5 fruit fly cellular contexts compared by ENCODE assay signal in genomic region chr3L:10837869-10838783, dm6.
TF ChIP-seq lines count a peak whose summit lies in the region.

No protein-coding gene starts in this region.

- peak; percentile 17 for TF ChIP-seq CTCF in whole organism, embryonic (GFP tag; optimal IDR thresholded peaks at IDR 0.05; lab: Kevin White, UChicago)

TF ChIP-seq in whole organism, adult, 20 proteins besides CTCF, POLR2A, EP300 and RAD21:
- TF ChIP-seq CG7045 (GFP tag; optimal IDR thresholded peaks at IDR 0.05; lab: Kevin White, UChicago) (no peak), cnc (optimal IDR thresholded peaks at IDR 0.05; lab: Kevin White, UChicago) (no peak), ovo (GFP tag; optimal IDR thresholded peaks at IDR 0.05; lab: Kevin White, UChicago) (no peak), kay (GFP tag; lab: Kevin White, UChicago; ENCODE audit: borderline replicate concordance) (peak; percentile 55)

TF ChIP-seq in whole organism, embryonic, 481 proteins besides CTCF, POLR2A, EP300 and RAD21 (continues in another document):
- 0 out of 2 replicates have a peak, but pooled peaks have one; percentile 36 for TF ChIP-seq peb (GFP tag; IDR thresholded peaks at IDR 0.05; lab: Robert Waterston, UW)
- no peak for TF ChIP-seq schlank (tag; optimal IDR thresholded peaks at IDR 0.05; lab: Kevin White, UChicago)
- TF ChIP-seq CG15073 (GFP tag; optimal IDR thresholded peaks at IDR 0.05; lab: Kevin White, UChicago) = no peak
- no peak for TF ChIP-seq kah (GFP tag; optimal IDR thresholded peaks at IDR 0.05; lab: Kevin White, UChicago)
- peak; percentile 67 for TF ChIP-seq Hmr (GFP tag; optimal IDR thresholded peaks at IDR 0.05; lab: Kevin White, UChicago)
- no peak for TF ChIP-seq ato (GFP tag; IDR thresholded peaks at IDR 0.05; lab: Robert Waterston, UW; ENCODE audit: partially characterized antibody)
- no peak for TF ChIP-seq Sin3A (optimal IDR thresholded peaks at IDR 0.05; lab: Kevin White, UChicago)
- peak; percentile 11 for TF ChIP-seq CG7928 (GFP tag; optimal IDR thresholded peaks at IDR 0.05; lab: Kevin White, UChicago)
- peak; percentile 22 for TF ChIP-seq CG2116 (GFP tag; optimal IDR thresholded peaks at IDR 0.05; lab: Kevin White, UChicago)
- TF ChIP-seq CG31224 (GFP tag; IDR thresholded peaks at IDR 0.05; lab: Robert Waterston, UW) = no peak; the same call in 1 of the 2 replicates
- TF ChIP-seq Ada2b (GFP tag; IDR thresholded peaks at IDR 0.05; lab: Robert Waterston, UW) = peak; percentile 63
- TF ChIP-seq Kr (GFP tag; optimal IDR thresholded peaks at IDR 0.05; lab: Kevin White, UChicago) = no peak
- TF ChIP-seq zen (tag; optimal IDR thresholded peaks at IDR 0.05; lab: Kevin White, UChicago) = no peak
- TF ChIP-seq Hr78 (GFP tag; optimal IDR thresholded peaks at IDR 0.05; lab: Kevin White, UChicago) = no peak
- TF ChIP-seq Dref (GFP tag; IDR thresholded peaks at IDR 0.05; lab: Robert Waterston, UW) = no peak
- TF ChIP-seq crc (GFP tag; optimal IDR thresholded peaks at IDR 0.05; lab: Kevin White, UChicago) = peak; percentile 31
- no peak for TF ChIP-seq TFAM (GFP tag; optimal IDR thresholded peaks at IDR 0.05; lab: Kevin White, UChicago)
- no peak for TF ChIP-seq CG6791 (GFP tag; IDR thresholded peaks at IDR 0.05; lab: Robert Waterston, UW; ENCODE audit: partially characterized antibody)
- TF ChIP-seq ase (GFP tag; IDR thresholded peaks at IDR 0.05; lab: Robert Waterston, UW) = peak; percentile 70; the same call in 2 of the 3 replicates
- TF ChIP-seq Bdp1 (GFP tag; optimal IDR thresholded peaks at IDR 0.05; lab: Kevin White, UChicago) = no peak
- TF ChIP-seq dati (GFP tag; IDR thresholded peaks at IDR 0.05; lab: Robert Waterston, UW) = peak; percentile 23; the same call in 1 of the 2 replicates

TF ChIP-seq in whole organism, prepupa, 60 proteins besides CTCF, POLR2A, EP300 and RAD21 (continues in another document):
- peak; percentile 69 for TF ChIP-seq CG7368 (GFP tag; optimal IDR thresholded peaks at IDR 0.05; lab: Kevin White, UChicago)
- peak; percentile 82 for TF ChIP-seq cyc (GFP tag; optimal IDR thresholded peaks at IDR 0.05; lab: Kevin White, UChicago)
- TF ChIP-seq CG6808 (GFP tag; optimal IDR thresholded peaks at IDR 0.05; lab: Kevin White, UChicago) = peak; percentile 45
- peak; percentile 64 for TF ChIP-seq Gug (GFP tag; IDR thresholded peaks at IDR 0.05; lab: Robert Waterston, UW)
- peak; percentile 75 for TF ChIP-seq CG8632 (GFP tag; optimal IDR thresholded peaks at IDR 0.05; lab: Kevin White, UChicago)
- TF ChIP-seq ss (GFP tag; optimal IDR thresholded peaks at IDR 0.05; lab: Kevin White, UChicago) = peak; percentile 34 to 51
- TF ChIP-seq Ets96B (tag; optimal IDR thresholded peaks at IDR 0.05; lab: Kevin White, UChicago) = peak; percentile 72
- TF ChIP-seq Sox14 (GFP tag; optimal IDR thresholded peaks at IDR 0.05; lab: Kevin White, UChicago) = peak; percentile 69
- TF ChIP-seq Hr38 (GFP tag; optimal IDR thresholded peaks at IDR 0.05; lab: Kevin White, UChicago) = no peak
- peak; percentile 58 for TF ChIP-seq Sox15 (GFP tag; optimal IDR thresholded peaks at IDR 0.05; lab: Kevin White, UChicago)
- peak; percentile 80 for TF ChIP-seq OdsH (GFP tag; optimal IDR thresholded peaks at IDR 0.05; lab: Kevin White, UChicago)
- TF ChIP-seq CG11762 (GFP tag; optimal IDR thresholded peaks at IDR 0.05; lab: Kevin White, UChicago; ENCODE audit: insufficient read depth) = peak; percentile 65
- TF ChIP-seq topi (GFP tag; optimal IDR thresholded peaks at IDR 0.05; lab: Kevin White, UChicago) = peak; percentile 84
- TF ChIP-seq dac (GFP tag; optimal IDR thresholded peaks at IDR 0.05; lab: Kevin White, UChicago) = no peak
- TF ChIP-seq Sox102F (GFP tag; optimal IDR thresholded peaks at IDR 0.05; lab: Kevin White, UChicago) = peak; percentile 67
- peak; percentile 74 for TF ChIP-seq CG8319 (GFP tag; optimal IDR thresholded peaks at IDR 0.05; lab: Kevin White, UChicago)
- peak; percentile 78 for TF ChIP-seq CG10631 (GFP tag; optimal IDR thresholded peaks at IDR 0.05; lab: Kevin White, UChicago)
- TF ChIP-seq Ets21C (GFP tag; optimal IDR thresholded peaks at IDR 0.05; lab: Kevin White, UChicago) = peak; percentile 57
- peak; percentile 59 for TF ChIP-seq CG15336 (GFP tag; IDR thresholded peaks at IDR 0.05; lab: Robert Waterston, UW)
- TF ChIP-seq CG9139 (GFP tag; optimal IDR thresholded peaks at IDR 0.05; lab: Kevin White, UChicago) = no peak
- TF ChIP-seq Blimp-1 (GFP tag; optimal IDR thresholded peaks at IDR 0.05; lab: Kevin White, UChicago) = peak; percentile 3
- TF ChIP-seq CG11294 (GFP tag; IDR thresholded peaks at IDR 0.05; lab: Robert Waterston, UW) = peak; percentile 53

TF ChIP-seq in whole organism, pupa, 21 proteins besides CTCF, POLR2A, EP300 and RAD21:
- TF ChIP-seq CG9948 (tag; optimal IDR thresholded peaks at IDR 0.05; lab: Kevin White, UChicago) (peak; percentile 60), CG10348 (GFP tag; IDR thresholded peaks at IDR 0.05; lab: Robert Waterston, UW) (no peak), D1 (tag; optimal IDR thresholded peaks at IDR 0.05; lab: Kevin White, UChicago) (no peak), CG4496 (GFP tag; IDR thresholded peaks at IDR 0.05; lab: Robert Waterston, UW) (peak; percentile 80), Ets98B (GFP tag; IDR thresholded peaks at IDR 0.05; lab: Robert Waterston, UW) (peak; percentile 78), CG13204 (GFP tag; optimal IDR thresholded peaks at IDR 0.05; lab: Kevin White, UChicago) (no peak), Snoo (tag; optimal IDR thresholded peaks at IDR 0.05; lab: Kevin White, UChicago) (peak; percentile 60), fd96Ca (GFP tag; IDR thresholded peaks at IDR 0.05; lab: Robert Waterston, UW) (peak; percentile 69; the same call in 2 of the 3 replicates), CG15710 (tag; optimal IDR thresholded peaks at IDR 0.05; lab: Kevin White, UChicago) (peak; percentile 72), EcR (GFP tag; optimal IDR thresholded peaks at IDR 0.05; lab: Kevin White, UChicago) (no peak), CG32121 (GFP tag; IDR thresholded peaks at IDR 0.05; lab: Robert Waterston, UW) (peak; percentile 74), Pif1B (GFP tag; optimal IDR thresholded peaks at IDR 0.05; lab: Kevin White, UChicago) (peak; percentile 58), CG14655 (GFP tag; optimal IDR thresholded peaks at IDR 0.05; lab: Kevin White, UChicago) (peak; percentile 68), CG34367 (tag; optimal IDR thresholded peaks at IDR 0.05; lab: Kevin White, UChicago) (peak; percentile 58), rn (GFP tag; IDR thresholded peaks at IDR 0.05; lab: Robert Waterston, UW) (0 out of 2 replicates have a peak, but pooled peaks have one; percentile 35), CG8159 (tag; optimal IDR thresholded peaks at IDR 0.05; lab: Kevin White, UChicago) (peak; percentile 68), gl (tag; optimal IDR thresholded peaks at IDR 0.05; lab: Kevin White, UChicago) (peak; percentile 34), CG17806 (tag; optimal IDR thresholded peaks at IDR 0.05; lab: Kevin White, UChicago) (peak; percentile 78), CG8301 (tag; optimal IDR thresholded peaks at IDR 0.05; lab: Kevin White, UChicago) (peak; percentile 64), CG12605 (GFP tag; IDR thresholded peaks at IDR 0.05; lab: Robert Waterston, UW) (peak; percentile 73), Pif1A (GFP tag; optimal IDR thresholded peaks at IDR 0.05; lab: Kevin White, UChicago) (peak; percentile 65)

TF ChIP-seq in whole organism, wandering third instar larva, 38 proteins besides CTCF, POLR2A, EP300 and RAD21 (continues in another document):
- no peak for TF ChIP-seq Vsx2 (GFP tag; optimal IDR thresholded peaks at IDR 0.05; lab: Kevin White, UChicago; ENCODE audit: partially characterized antibody)
- no peak for TF ChIP-seq CrebA (GFP tag; optimal IDR thresholded peaks at IDR 0.05; lab: Kevin White, UChicago; ENCODE audit: borderline replicate concordance)
- TF ChIP-seq foxo (GFP tag; optimal IDR thresholded peaks at IDR 0.05; lab: Kevin White, UChicago) = peak in 1 of 2 experiments; percentile 79
- TF ChIP-seq Sp1 (GFP tag; optimal IDR thresholded peaks at IDR 0.05; lab: Kevin White, UChicago) = peak; percentile 78
- peak; percentile 44 for TF ChIP-seq woc (GFP tag; optimal IDR thresholded peaks at IDR 0.05; lab: Kevin White, UChicago)
- TF ChIP-seq Mio (GFP tag; optimal IDR thresholded peaks at IDR 0.05; lab: Kevin White, UChicago) = no peak
- peak; percentile 62 for TF ChIP-seq psq (GFP tag; optimal IDR thresholded peaks at IDR 0.05; lab: Kevin White, UChicago)
- no peak for TF ChIP-seq Dfd (GFP tag; optimal IDR thresholded peaks at IDR 0.05; lab: Kevin White, UChicago)
- TF ChIP-seq fru (GFP tag; optimal IDR thresholded peaks at IDR 0.05; lab: Kevin White, UChicago) = peak; percentile 73
- TF ChIP-seq CG9705 (GFP tag; optimal IDR thresholded peaks at IDR 0.05; lab: Kevin White, UChicago) = peak; percentile 54
- TF ChIP-seq Jra (GFP tag; optimal IDR thresholded peaks at IDR 0.05; lab: Kevin White, UChicago) = peak; percentile 54
- TF ChIP-seq usp (GFP tag; optimal IDR thresholded peaks at IDR 0.05; lab: Kevin White, UChicago) = no peak
- TF ChIP-seq Dif (GFP tag; optimal IDR thresholded peaks at IDR 0.05; lab: Kevin White, UChicago; ENCODE audit: partially characterized antibody) = no peak
- no peak for TF ChIP-seq Hr78 (GFP tag; optimal IDR thresholded peaks at IDR 0.05; lab: Kevin White, UChicago)
- TF ChIP-seq Hnf4 (GFP tag; optimal IDR thresholded peaks at IDR 0.05; lab: Kevin White, UChicago) = peak; percentile 83
- peak; percentile 83 for TF ChIP-seq HLH106 (tag; optimal IDR thresholded peaks at IDR 0.05; lab: Kevin White, UChicago)
- TF ChIP-seq dsf (GFP tag; optimal IDR thresholded peaks at IDR 0.05; lab: Kevin White, UChicago; ENCODE audit: borderline replicate concordance) = peak; percentile 36
- no peak for TF ChIP-seq jim (GFP tag; optimal IDR thresholded peaks at IDR 0.05; lab: Kevin White, UChicago)
- TF ChIP-seq pan (optimal IDR thresholded peaks at IDR 0.05; lab: Kevin White, UChicago) = no peak
- TF ChIP-seq GATAd (GFP tag; optimal IDR thresholded peaks at IDR 0.05; lab: Kevin White, UChicago) = no peak
- TF ChIP-seq OdsH (GFP tag; optimal IDR thresholded peaks at IDR 0.05; lab: Kevin White, UChicago) = peak; percentile 73
- peak; percentile 42 for TF ChIP-seq brk (GFP tag; optimal IDR thresholded peaks at IDR 0.05; lab: Kevin White, UChicago)
- TF ChIP-seq Abd-B (GFP tag; optimal IDR thresholded peaks at IDR 0.05; lab: Kevin White, UChicago) = no peak
- peak; percentile 82 for TF ChIP-seq ey (GFP tag; optimal IDR thresholded peaks at IDR 0.05; lab: Kevin White, UChicago)
- TF ChIP-seq br (GFP tag; optimal IDR thresholded peaks at IDR 0.05; lab: Kevin White, UChicago) = peak; percentile 68
- TF ChIP-seq tai (GFP tag; optimal IDR thresholded peaks at IDR 0.05; lab: Kevin White, UChicago) = peak; percentile 55
- peak; percentile 85 for TF ChIP-seq rgr (GFP tag; optimal IDR thresholded peaks at IDR 0.05; lab: Kevin White, UChicago)
- peak; percentile 22 for TF ChIP-seq sv (GFP tag; optimal IDR thresholded peaks at IDR 0.05; lab: Kevin White, UChicago)
- TF ChIP-seq h (GFP tag; optimal IDR thresholded peaks at IDR 0.05; lab: Kevin White, UChicago) = peak; percentile 88
- TF ChIP-seq Myc (optimal IDR thresholded peaks at IDR 0.05; lab: Kevin White, UChicago) = no peak
